Worm (Caenorhabditis elegans) whole organism, young adult: ENCODE measurements around the gene srg-60.

Experiments
- Y53F4B.3 ChIP-seq: fragments of 200-800 bp; sonication (Bioruptor generic); IDR thresholded peaks from 2 replicates; pipeline ENCODE4 v1.3.6; 2022; ENCODE audit warnings: missing genetic modification reagents, missing genetic modification characterization, missing compliant biosample characterization
- ama-1 ChIP-seq, 3 experiments: fragments of 150-350 bp in 1 of 3; sonication (generic microtip) in 2 of 3; optimal IDR thresholded peaks; 2 replicates each; lab custom pipeline; 2014 to 2018; ENCODE audit warnings: missing biosample characterization in 2 of 3, missing genetic modification characterization in 2 of 3, missing genetic modification reagents in 2 of 3
- attf-5 ChIP-seq: fragments of 200-800 bp; sonication (Bioruptor generic); optimal IDR thresholded peaks from 2 replicates; lab custom pipeline; 2018; ENCODE audit warnings: mild to moderate bottlenecking, missing genetic modification characterization, missing compliant biosample characterization
- ceh-40 ChIP-seq: fragments of 200-800 bp; sonication (Bioruptor generic); IDR thresholded peaks from 2 replicates; pipeline ENCODE4 v1.3.6; 2022; ENCODE audit warnings: missing genetic modification characterization, missing compliant biosample characterization
- ets-4 ChIP-seq: fragments of 200-800 bp; sonication (Bioruptor generic); optimal IDR thresholded peaks from 2 replicates; lab custom pipeline; 2018; ENCODE audit warnings: mild to moderate bottlenecking, missing genetic modification characterization, missing compliant biosample characterization
- let-607 ChIP-seq, 2 experiments: fragments of 200-800 bp in 1 of 2; sonication (Bioruptor generic) in 1 of 2; sonication (generic microtip) in 1 of 2; optimal IDR thresholded peaks; 2 replicates each; lab custom pipeline; 2016 to 2018; ENCODE audit warnings: mild to moderate bottlenecking in 2 of 2, missing compliant biosample characterization in 2 of 2, missing genetic modification characterization in 2 of 2, moderate library complexity in 2 of 2, missing genotype in 1 of 2
- sdz-38 ChIP-seq: sonication (generic microtip); optimal IDR thresholded peaks from 2 replicates; lab custom pipeline; 2016; ENCODE audit warnings: missing genotype, missing genetic modification characterization, missing compliant biosample characterization
- sea-2 ChIP-seq: fragments of 200-800 bp; sonication (Bioruptor generic); IDR thresholded peaks from 2 replicates; pipeline ENCODE4 v1.3.6; 2022; ENCODE audit warnings: missing genetic modification characterization, missing compliant biosample characterization
- tlf-1 ChIP-seq: fragments of 200-800 bp; sonication (Bioruptor generic); optimal IDR thresholded peaks from 2 replicates; lab custom pipeline; 2018; ENCODE audit warnings: mild to moderate bottlenecking, missing genetic modification characterization, missing compliant biosample characterization
- unc-62 ChIP-seq: fragments of 150-350 bp; optimal IDR thresholded peaks from 2 replicates; lab custom pipeline; 2014; ENCODE audit warnings: missing biosample characterization, missing genetic modification reagents, missing genetic modification characterization
- ztf-25 ChIP-seq: fragments of 200-800 bp; sonication (Bioruptor generic); IDR thresholded peaks from 2 replicates; pipeline ENCODE4 v1.3.6; 2022; ENCODE audit warnings: missing genetic modification reagents, missing genetic modification characterization, missing compliant biosample characterization
- ztf-26 ChIP-seq: sonication (generic microtip); optimal IDR thresholded peaks from 2 replicates; lab custom pipeline; 2017; ENCODE audit warnings: missing genetic modification characterization, missing compliant biosample characterization
- ztf-28 ChIP-seq: fragments of 200-800 bp; sonication (Bioruptor generic); IDR thresholded peaks from 2 replicates; pipeline ENCODE4 v1.3.6; 2022; ENCODE audit warnings: missing genetic modification reagents, missing genetic modification characterization, missing compliant biosample characterization

DNA sequence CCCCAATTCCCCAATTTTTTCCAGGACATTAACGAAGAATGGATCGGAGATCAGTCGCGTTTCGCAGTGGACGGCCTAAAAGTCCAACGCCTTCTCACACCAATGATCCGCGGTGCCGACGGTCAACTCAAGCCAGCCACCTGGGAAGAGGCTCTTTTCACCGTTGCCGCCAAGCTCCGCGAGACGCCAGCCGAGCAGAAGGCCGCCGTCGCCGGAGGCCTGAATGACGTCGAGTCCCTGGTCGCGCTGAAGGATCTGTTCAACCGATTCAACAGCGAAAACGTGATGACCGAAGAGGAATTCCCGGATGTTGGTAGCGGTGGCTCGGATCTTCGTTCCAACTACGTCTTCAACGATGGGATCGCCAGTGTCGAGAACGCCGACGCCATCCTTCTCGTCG, 19.6 kb downstream of the srg-60 start:
- TF ChIP-seq attf-5 (no peak), unc-62 (GFP tag; lab: Kevin White, UChicago) (no peak), ama-1 (optimal IDR thresholded peaks at IDR 0.05; lab: Kevin White, UChicago) (no peak), ama-1 (GFP tag; optimal IDR thresholded peaks at IDR 0.05; lab: Kevin White, UChicago) (no peak), ets-4 (GFP tag; lab: Kevin White, UChicago) (no peak), tlf-1 (GFP tag; lab: Kevin White, UChicago) (no peak), sdz-38 (tag; lab: Kevin White, UChicago) (no peak), Y53F4B.3 (GFP tag; lab: Robert Waterston, UW) (no peak), ztf-26 (tag; lab: Kevin White, UChicago) (no peak), let-607 (tag; optimal IDR thresholded peaks at IDR 0.05; lab: Kevin White, UChicago) (no peak), ceh-40 (GFP tag; lab: Robert Waterston, UW) (no peak), ztf-25 (no peak), ztf-28 (no peak), sea-2 (GFP tag; lab: Robert Waterston, UW) (no peak)
